Worm (Caenorhabditis elegans) whole organism, L1 larva: ENCODE results near the gene sra-6.

Source experiments
- C16A3.4 ChIP-seq: fragments of 150-350 bp; optimal IDR thresholded peaks from 2 replicates; lab custom pipeline; 2014; ENCODE audit warnings: missing biosample characterization, missing genetic modification characterization
- F16B12.6 ChIP-seq: fragments of 150-350 bp; optimal IDR thresholded peaks from 2 replicates; lab custom pipeline; 2014; ENCODE audit warnings: missing biosample characterization, missing genetic modification characterization
- alr-1 ChIP-seq: fragments of 200-800 bp; sonication (Bioruptor generic); optimal IDR thresholded peaks from 2 replicates; lab custom pipeline; 2018; ENCODE audit warnings: borderline replicate concordance, mild to moderate bottlenecking, missing genetic modification characterization, missing compliant biosample characterization
- ama-1 ChIP-seq: fragments of 150-350 bp; optimal IDR thresholded peaks from 2 replicates; lab custom pipeline; 2014
- ceh-82 ChIP-seq, 3 experiments: fragments of 150-350 bp in 1 of 3; sonication (generic microtip) in 2 of 3; optimal IDR thresholded peaks; 2 replicates each; lab custom pipeline; 2014 to 2017; ENCODE audit warnings: missing biosample characterization in 3 of 3, missing genetic modification characterization in 3 of 3
- ceh-88 ChIP-seq: fragments of 200-800 bp; sonication (Bioruptor generic); IDR thresholded peaks from 2 replicates; pipeline ENCODE4 v1.3.6; 2022; ENCODE audit warnings: missing genetic modification characterization, missing compliant biosample characterization
- ceh-90 ChIP-seq: sonication (generic microtip); optimal IDR thresholded peaks from 2 replicates; lab custom pipeline; 2016; ENCODE audit warnings: missing genetic modification characterization, missing compliant biosample characterization
- ces-1 ChIP-seq: fragments of 150-350 bp; optimal IDR thresholded peaks from 2 replicates; lab custom pipeline; 2014; ENCODE audit warnings: missing biosample characterization, missing genetic modification reagents, missing genetic modification characterization
- efl-1 ChIP-seq, 4 experiments: fragments of 150-350 bp; optimal IDR thresholded peaks in 3 of 4; peaks in 1 of 4; 1 replicate in 1 of 4; 2 replicates in 3 of 4; lab custom pipeline; 2014; ENCODE audit warnings: missing biosample characterization in 2 of 4, missing genetic modification characterization in 2 of 4, missing genetic modification reagents in 2 of 4
- efl-3 ChIP-seq: fragments of 200-800 bp; sonication (Bioruptor generic); optimal IDR thresholded peaks from 2 replicates; lab custom pipeline; 2018; ENCODE audit warnings: mild to moderate bottlenecking, missing genetic modification characterization, missing compliant biosample characterization
- elt-3 ChIP-seq, 6 experiments: fragments of 150-350 bp in 1 of 6; sonication (generic microtip); optimal IDR thresholded peaks; 2 replicates each; lab custom pipeline; 2017 to 2018; ENCODE audit warnings: missing biosample characterization in 6 of 6, missing genetic modification characterization in 6 of 6, inconsistent platforms in 1 of 6
- hlh-4 ChIP-seq: sonication (generic microtip); optimal IDR thresholded peaks from 2 replicates; lab custom pipeline; 2016; ENCODE audit warnings: mild to moderate bottlenecking, missing genetic modification characterization, missing compliant biosample characterization
- hpl-2 ChIP-seq: fragments of 150-350 bp; optimal IDR thresholded peaks from 2 replicates; lab custom pipeline; 2014; ENCODE audit warnings: missing biosample characterization, missing genetic modification reagents, missing genetic modification characterization
- irx-1 ChIP-seq: sonication (generic microtip); optimal IDR thresholded peaks from 2 replicates; lab custom pipeline; 2016; ENCODE audit warnings: missing genetic modification characterization, missing compliant biosample characterization
- isw-1 ChIP-seq: fragments of 200-800 bp; sonication (Bioruptor generic); IDR thresholded peaks from 2 replicates; pipeline ENCODE4 v1.3.6; 2022; ENCODE audit warnings: missing genetic modification characterization, missing compliant biosample characterization
- lin-14 ChIP-seq: fragments of 200-800 bp; sonication (Bioruptor generic); optimal IDR thresholded peaks from 2 replicates; lab custom pipeline; 2018; ENCODE audit warnings: mild to moderate bottlenecking, missing genetic modification characterization, moderate library complexity, missing compliant biosample characterization
- lin-15B ChIP-seq: fragments of 150-350 bp; sonication (generic microtip); optimal IDR thresholded peaks from 3 replicates; lab custom pipeline; 2014; ENCODE audit warnings: missing biosample characterization, missing genetic modification characterization
- lin-39 ChIP-seq: fragments of 150-350 bp; optimal IDR thresholded peaks from 2 replicates; lab custom pipeline; 2014; ENCODE audit warnings: missing biosample characterization, missing genetic modification reagents, missing genetic modification characterization
- lir-3 ChIP-seq: sonication (generic microtip); optimal IDR thresholded peaks from 2 replicates; lab custom pipeline; 2016; ENCODE audit warnings: mild to moderate bottlenecking, missing genetic modification characterization, moderate library complexity, missing compliant biosample characterization; ENCODE audit not compliant: poor library complexity
- mab-9 ChIP-seq: fragments of 200-800 bp; sonication (Bioruptor generic); IDR thresholded peaks from 2 replicates; pipeline ENCODE4 v1.3.6; 2022; ENCODE audit warnings: missing genetic modification reagents, missing genetic modification characterization, missing compliant biosample characterization
- mdl-1 ChIP-seq, 2 experiments: fragments of 150-350 bp; optimal IDR thresholded peaks; 2 replicates each; lab custom pipeline; 2014 to 2017; ENCODE audit warnings: missing biosample characterization in 2 of 2, missing genetic modification characterization in 2 of 2, inconsistent platforms in 1 of 2
- nhr-19 ChIP-seq: fragments of 200-800 bp; sonication (Bioruptor generic); conservative IDR thresholded peaks from 2 replicates; pipeline ENCODE4 v1.3.6; 2022; ENCODE audit warnings: missing genetic modification characterization, missing compliant biosample characterization
- nhr-237 ChIP-seq: fragments of 150-350 bp; optimal IDR thresholded peaks from 2 replicates; lab custom pipeline; 2014; ENCODE audit warnings: missing biosample characterization, missing genetic modification characterization
- nhr-71 ChIP-seq: sonication (generic microtip); optimal IDR thresholded peaks from 2 replicates; lab custom pipeline; 2016; ENCODE audit warnings: mild to moderate bottlenecking, missing genetic modification characterization, moderate library complexity, missing compliant biosample characterization
- nhr-76 ChIP-seq: sonication (generic microtip); optimal IDR thresholded peaks from 2 replicates; lab custom pipeline; 2017; ENCODE audit warnings: missing biosample characterization, missing genetic modification characterization
- nhr-84 ChIP-seq: sonication (generic microtip); optimal IDR thresholded peaks from 2 replicates; lab custom pipeline; 2017; ENCODE audit warnings: missing biosample characterization, missing genetic modification characterization
- nhr-85 ChIP-seq: sonication (generic microtip); peaks from one replicate; lab custom pipeline; 2016; ENCODE audit warnings: missing genetic modification characterization, inconsistent platforms, missing compliant biosample characterization
- nhr-90 ChIP-seq: sonication (generic microtip); optimal IDR thresholded peaks from 2 replicates; lab custom pipeline; 2016; ENCODE audit warnings: mild to moderate bottlenecking, missing genetic modification characterization, missing compliant biosample characterization; ENCODE audit not compliant: poor library complexity
- pax-3 ChIP-seq: fragments of 200-800 bp; sonication (Bioruptor generic); optimal IDR thresholded peaks from 2 replicates; lab custom pipeline; 2018; ENCODE audit warnings: mild to moderate bottlenecking, missing genetic modification characterization, moderate library complexity, missing compliant biosample characterization
- skn-1 ChIP-seq: fragments of 150-350 bp; optimal IDR thresholded peaks from 2 replicates; lab custom pipeline; 2014; ENCODE audit warnings: missing biosample characterization, missing genetic modification characterization
- snpc-4 ChIP-seq: fragments of 150-350 bp; optimal IDR thresholded peaks from 2 replicates; lab custom pipeline; 2014; ENCODE audit warnings: missing biosample characterization, missing genetic modification characterization
- snu-23 ChIP-seq: sonication (generic microtip); optimal IDR thresholded peaks from 2 replicates; lab custom pipeline; 2016; ENCODE audit warnings: missing genetic modification characterization, missing compliant biosample characterization
- sup-37 ChIP-seq: fragments of 200-800 bp; sonication (Bioruptor generic); optimal IDR thresholded peaks from 2 replicates; lab custom pipeline; 2018; ENCODE audit warnings: mild to moderate bottlenecking, missing genetic modification characterization, missing compliant biosample characterization
- unc-130 ChIP-seq: fragments of 150-350 bp; optimal IDR thresholded peaks from 2 replicates; lab custom pipeline; 2017; ENCODE audit warnings: missing biosample characterization, missing genetic modification characterization, inconsistent platforms
- unc-62 ChIP-seq: fragments of 150-350 bp; optimal IDR thresholded peaks from 2 replicates; lab custom pipeline; 2014; ENCODE audit warnings: missing biosample characterization, missing genetic modification reagents, missing genetic modification characterization
- unc-86 ChIP-seq: sonication (generic microtip); optimal IDR thresholded peaks from 2 replicates; lab custom pipeline; 2016; ENCODE audit warnings: missing genetic modification characterization, missing compliant biosample characterization
- unc-98 ChIP-seq: fragments of 200-800 bp; sonication (Bioruptor generic); IDR thresholded peaks from 2 replicates; pipeline ENCODE4 v1.3.6; 2022; ENCODE audit warnings: missing genetic modification characterization, missing compliant biosample characterization
- ztf-11 ChIP-seq, 2 experiments: sonication (generic microtip); optimal IDR thresholded peaks; 2 replicates each; lab custom pipeline; 2016 to 2017; ENCODE audit warnings: missing genetic modification characterization in 2 of 2, missing biosample characterization in 1 of 2, missing compliant biosample characterization in 1 of 2
- ztf-4 ChIP-seq: fragments of 150-350 bp; optimal IDR thresholded peaks from 2 replicates; lab custom pipeline; 2014; ENCODE audit warnings: missing biosample characterization, missing genetic modification characterization

The sra-6 gene

ce11 chrII:9586734-9587209 is 36.2 kb upstream of the sra-6 start, which contains the start of gene ugt-58 (continued):
- TF ChIP-seq mab-9 (no peak), C16A3.4 (no peak), nhr-71 (peak; percentile 42), F16B12.6 (tag; lab: Kevin White, UChicago) (no peak), nhr-76 (tag; lab: Kevin White, UChicago) (no peak), unc-98 (GFP tag; lab: Robert Waterston, UW) (no peak), nhr-19 (GFP tag; lab: Robert Waterston, UW) (peak; percentile 22), snu-23 (peak; percentile 27), nhr-237 (tag; lab: Kevin White, UChicago) (no peak), unc-62 (GFP tag; lab: Kevin White, UChicago) (no peak), skn-1 (tag; lab: Kevin White, UChicago) (peak; percentile 53), isw-1 (GFP tag; lab: Robert Waterston, UW) (no peak), efl-3 (GFP tag; lab: Kevin White, UChicago) (no peak), lin-15B (tag; lab: Kevin White, UChicago) (no peak), snpc-4 (tag; lab: Kevin White, UChicago) (no peak), nhr-84 (tag; lab: Kevin White, UChicago) (no peak), irx-1 (tag; lab: Kevin White, UChicago) (no peak)

ce11 chrII:9583461-9583860 is 32.8 kb upstream of the sra-6 start, which contains the start of gene wee-1.1:
Gene wee-1.1, minus strand, starts transcription at chrII:9583561.
- TF ChIP-seq hlh-4 (tag; lab: Kevin White, UChicago) (no peak), lir-3 (no peak), ztf-11 (tag; optimal IDR thresholded peaks at IDR 0.05; lab: Kevin White, UChicago) (no peak), mab-9 (no peak), nhr-85 (tag; lab: Kevin White, UChicago) (no peak), nhr-84 (tag; lab: Kevin White, UChicago) (no peak), pax-3 (tag; lab: Kevin White, UChicago) (no peak), ceh-88 (GFP tag; lab: Robert Waterston, UW) (no peak), nhr-90 (no peak), ces-1 (no peak)

- TF ChIP-seq elt-3 (tag; optimal IDR thresholded peaks at IDR 0.05; lab: Kevin White, UChicago) (no peak), alr-1 (no peak), nhr-85 (tag; lab: Kevin White, UChicago) (no peak), unc-130 (no peak), mdl-1 (tag; optimal IDR thresholded peaks at IDR 0.05; lab: Kevin White, UChicago) (no peak), efl-1 (optimal IDR thresholded peaks at IDR 0.05; lab: Kevin White, UChicago) (no peak), efl-1 (GFP tag; optimal IDR thresholded peaks at IDR 0.05 in 1 of 2; lab: Kevin White, UChicago) (no peak), pax-3 (tag; lab: Kevin White, UChicago) (no peak), unc-86 (tag; lab: Kevin White, UChicago) (no peak), lin-39 (tag; lab: Kevin White, UChicago) (no peak), hpl-2 (GFP tag; lab: Kevin White, UChicago) (no peak), nhr-19 (GFP tag; lab: Robert Waterston, UW) (no peak), snpc-4 (tag; lab: Kevin White, UChicago) (no peak), hlh-4 (tag; lab: Kevin White, UChicago) (no peak), lin-14 (GFP tag; lab: Kevin White, UChicago) (no peak), ceh-90 (tag; lab: Kevin White, UChicago) (no peak), ama-1 (lab: Kevin White, UChicago) (no peak), ceh-82 (tag; optimal IDR thresholded peaks at IDR 0.05; lab: Kevin White, UChicago) (no peak), ztf-4 (tag; lab: Kevin White, UChicago) (no peak), unc-62 (GFP tag; lab: Kevin White, UChicago) (no peak), sup-37 (GFP tag; lab: Kevin White, UChicago) (no peak)
These were observed 27.0 kb upstream of the sra-6 start for ce11 chrII:9577630-9578029.
